Fruit fly (Drosophila melanogaster) whole organism, wandering third instar larva: Measurements from ENCODE around the gene CG5180.

Experiments used
- Abd-B ChIP-seq: fragments of >200 bp; optimal IDR thresholded peaks from 2 replicates; lab custom pipeline; 2017; ENCODE audit warnings: missing biosample characterization, missing genetic modification characterization
- CG32264 ChIP-seq: fragments of 200-800 bp; sonication (Bioruptor generic); optimal IDR thresholded peaks from 2 replicates; lab custom pipeline; 2016; ENCODE audit warnings: missing biosample characterization, missing genetic modification characterization
- CG9705 ChIP-seq: fragments of 200-800 bp; sonication (Bioruptor generic); optimal IDR thresholded peaks from 2 replicates; lab custom pipeline; 2018; ENCODE audit warnings: missing biosample characterization, mild to moderate bottlenecking, missing genetic modification characterization
- CrebA ChIP-seq: fragments of 200-800 bp; sonication (Bioruptor generic); optimal IDR thresholded peaks from 2 replicates; lab custom pipeline; 2016; ENCODE audit warnings: missing biosample characterization, mild to moderate bottlenecking, missing genetic modification characterization, borderline replicate concordance
- Dfd ChIP-seq: fragments of >200 bp; optimal IDR thresholded peaks from 2 replicates; lab custom pipeline; 2017; ENCODE audit warnings: missing biosample characterization, missing genetic modification characterization
- Dif ChIP-seq: fragments of 200-275, 200-300 bp; sonication (Bioruptor generic); optimal IDR thresholded peaks from 2 replicates; lab custom pipeline; 2018; ENCODE audit warnings: missing biosample characterization, missing genetic modification characterization; ENCODE audit not compliant: partially characterized antibody
- HLH106 ChIP-seq: fragments of 200-800 bp; optimal IDR thresholded peaks from 3 replicates; lab custom pipeline; 2019; ENCODE audit warnings: missing biosample characterization, mild to moderate bottlenecking, missing genetic modification characterization, moderate library complexity
- Hr78 ChIP-seq: fragments of >200 bp; optimal IDR thresholded peaks from 2 replicates; lab custom pipeline; 2017; ENCODE audit warnings: missing biosample characterization, missing genetic modification characterization
- Hr83 ChIP-seq: fragments of 200-300 bp; sonication (Bioruptor generic); optimal IDR thresholded peaks from 2 replicates; lab custom pipeline; 2016; ENCODE audit warnings: missing biosample characterization, mild to moderate bottlenecking, missing genetic modification characterization, moderate library complexity; ENCODE audit not compliant: poor library complexity, severe bottlenecking
- Jra ChIP-seq: sonication (Bioruptor generic); optimal IDR thresholded peaks from 2 replicates; lab custom pipeline; 2016; ENCODE audit warnings: missing biosample characterization, missing genetic modification characterization
- Myc ChIP-seq: fragments of >200 bp; optimal IDR thresholded peaks from 2 replicates; lab custom pipeline; 2017
- Rel ChIP-seq, 2 experiments: fragments of 200-800 bp; sonication (Bioruptor generic) in 1 of 2; optimal IDR thresholded peaks; 2 replicates in 1 of 2; 3 replicates in 1 of 2; lab custom pipeline; 2016 to 2019; ENCODE audit warnings: mild to moderate bottlenecking in 2 of 2, missing biosample characterization in 2 of 2, missing genetic modification characterization in 2 of 2, moderate library complexity in 1 of 2
- Sp1 ChIP-seq: fragments of 200-800 bp; sonication (Bioruptor generic); optimal IDR thresholded peaks from 3 replicates; lab custom pipeline; 2019; ENCODE audit warnings: missing biosample characterization, mild to moderate bottlenecking, missing genetic modification characterization, moderate library complexity
- Vsx2 ChIP-seq: fragments of 200-300, 225-300 bp; sonication (Bioruptor generic); optimal IDR thresholded peaks from 2 replicates; lab custom pipeline; 2018; ENCODE audit warnings: missing biosample characterization, missing genetic modification characterization; ENCODE audit not compliant: partially characterized antibody
- br ChIP-seq: fragments of 200-800 bp; sonication (Bioruptor generic); optimal IDR thresholded peaks from 2 replicates; lab custom pipeline; 2016; ENCODE audit warnings: missing biosample characterization, missing genetic modification characterization
- brk ChIP-seq: fragments of 200-800 bp; sonication (Bioruptor generic); optimal IDR thresholded peaks from 2 replicates; lab custom pipeline; 2016; ENCODE audit warnings: missing biosample characterization, mild to moderate bottlenecking, missing genetic modification characterization
- dl ChIP-seq, 2 experiments: fragments of 175-275, 200-275 bp in 1 of 2; fragments of 200-275 bp in 1 of 2; sonication (Bioruptor generic); optimal IDR thresholded peaks; lab custom pipeline; 2018; ENCODE audit warnings: mild to moderate bottlenecking in 2 of 2, missing biosample characterization in 2 of 2, missing genetic modification characterization in 2 of 2, moderate library complexity in 2 of 2; ENCODE audit not compliant: partially characterized antibody in 2 of 2, insufficient read depth in 1 of 2
- dsf ChIP-seq: sonication (Bioruptor generic); optimal IDR thresholded peaks from 2 replicates; lab custom pipeline; 2016; ENCODE audit warnings: missing biosample characterization, missing genetic modification characterization, borderline replicate concordance
- foxo ChIP-seq, 2 experiments: fragments of 200-800 bp; sonication (Bioruptor generic); optimal IDR thresholded peaks; 2 replicates in 1 of 2; 3 replicates in 1 of 2; lab custom pipeline; 2016 to 2017; ENCODE audit warnings: missing biosample characterization in 2 of 2, missing genetic modification characterization in 2 of 2
- fru ChIP-seq: fragments of 200-800 bp; sonication (Bioruptor generic); optimal IDR thresholded peaks from 3 replicates; lab custom pipeline; 2016; ENCODE audit warnings: missing biosample characterization, mild to moderate bottlenecking, missing genetic modification characterization
- h ChIP-seq: fragments of 200-800 bp; sonication (Bioruptor generic); optimal IDR thresholded peaks from 3 replicates; lab custom pipeline; 2016; ENCODE audit warnings: missing biosample characterization, mild to moderate bottlenecking, missing genetic modification characterization
- lola ChIP-seq: fragments of >200 bp; optimal IDR thresholded peaks from 2 replicates; lab custom pipeline; 2017; ENCODE audit warnings: missing biosample characterization, missing genetic modification characterization
- pan ChIP-seq: fragments of >200 bp; optimal IDR thresholded peaks from 2 replicates; lab custom pipeline; 2017
- psq ChIP-seq: fragments of 200-800 bp; sonication (Bioruptor generic); optimal IDR thresholded peaks from 3 replicates; lab custom pipeline; 2017; ENCODE audit warnings: missing biosample characterization, mild to moderate bottlenecking, missing genetic modification characterization, moderate library complexity
- rgr ChIP-seq: fragments of 200-800 bp; sonication (Bioruptor generic); optimal IDR thresholded peaks from 3 replicates; lab custom pipeline; 2016; ENCODE audit warnings: missing biosample characterization, mild to moderate bottlenecking, missing genetic modification characterization
- sage ChIP-seq: fragments of 200-800 bp; sonication (Bioruptor generic); optimal IDR thresholded peaks from 2 replicates; lab custom pipeline; 2016; ENCODE audit warnings: missing biosample characterization, mild to moderate bottlenecking, missing genetic modification characterization
- sv ChIP-seq: fragments of 200-800 bp; sonication (Bioruptor generic); optimal IDR thresholded peaks from 3 replicates; lab custom pipeline; 2016; ENCODE audit warnings: missing biosample characterization, missing genetic modification characterization
- usp ChIP-seq: fragments of >200 bp; optimal IDR thresholded peaks from 2 replicates; lab custom pipeline; 2017; ENCODE audit warnings: missing biosample characterization, missing genetic modification characterization
- woc ChIP-seq: sonication (Bioruptor generic); optimal IDR thresholded peaks from 2 replicates; lab custom pipeline; 2016; ENCODE audit warnings: missing biosample characterization, mild to moderate bottlenecking, missing genetic modification characterization

CG5180 gene

DNA sequence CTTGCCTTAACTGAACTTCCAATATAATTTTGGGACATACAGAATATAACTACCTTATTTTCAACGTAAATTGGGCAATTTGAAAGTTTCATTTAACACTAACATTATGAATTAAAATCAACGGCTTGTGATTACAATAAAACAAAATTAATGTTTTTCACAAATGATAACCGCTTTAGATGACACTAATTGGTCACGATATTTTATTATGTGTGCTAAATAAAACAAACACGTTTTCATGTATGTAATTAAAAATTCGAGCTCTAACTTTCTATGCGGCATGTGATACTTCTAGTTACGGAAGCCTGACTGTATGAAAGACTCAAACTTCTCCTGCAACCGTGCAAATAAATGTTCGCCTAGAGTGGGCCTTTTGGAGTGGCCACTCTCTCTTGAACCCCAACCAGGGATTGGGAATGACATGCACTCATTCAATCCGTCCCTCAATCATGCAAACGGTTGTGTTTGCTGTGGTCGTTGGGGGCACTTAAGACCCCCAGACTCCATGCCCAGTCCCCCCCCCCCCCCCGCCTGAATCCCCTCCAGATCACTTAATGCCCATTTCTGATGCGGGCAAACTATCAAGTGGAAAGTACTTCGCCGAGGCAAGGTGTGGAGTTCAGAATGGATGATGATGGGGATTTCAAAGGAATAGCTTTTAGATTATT lies 37.5 kb downstream of the CG5180 start:
- no peak for TF ChIP-seq br (GFP tag; lab: Kevin White, UChicago)
- TF ChIP-seq woc (GFP tag; lab: Kevin White, UChicago) = no peak
- no peak for TF ChIP-seq Myc

DNA sequence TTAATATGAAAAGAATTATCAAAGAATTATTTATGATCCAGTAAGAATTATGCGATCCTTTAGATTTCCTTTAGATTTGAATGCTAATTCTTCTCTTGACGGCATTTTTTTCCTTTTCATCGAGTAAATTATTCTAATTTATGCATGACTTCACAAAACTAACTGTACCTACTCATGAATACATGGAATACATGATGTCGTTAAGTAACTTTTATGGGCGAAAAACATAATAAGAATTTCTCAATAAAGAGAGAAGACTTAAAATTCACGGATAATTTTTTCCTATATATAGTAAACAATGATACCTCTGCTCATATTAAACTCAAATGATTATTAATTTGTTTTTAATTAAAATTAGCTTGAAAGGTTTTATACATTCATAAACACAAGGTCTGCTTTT lies 38.2 kb downstream of the CG5180 start:
- TF ChIP-seq brk (GFP tag; lab: Kevin White, UChicago) (no peak), pan (lab: Kevin White, UChicago) (no peak), Dfd (GFP tag; lab: Kevin White, UChicago) (no peak), psq (no peak), sage (GFP tag; lab: Kevin White, UChicago) (no peak), HLH106 (tag; lab: Kevin White, UChicago) (no peak)

DNA sequence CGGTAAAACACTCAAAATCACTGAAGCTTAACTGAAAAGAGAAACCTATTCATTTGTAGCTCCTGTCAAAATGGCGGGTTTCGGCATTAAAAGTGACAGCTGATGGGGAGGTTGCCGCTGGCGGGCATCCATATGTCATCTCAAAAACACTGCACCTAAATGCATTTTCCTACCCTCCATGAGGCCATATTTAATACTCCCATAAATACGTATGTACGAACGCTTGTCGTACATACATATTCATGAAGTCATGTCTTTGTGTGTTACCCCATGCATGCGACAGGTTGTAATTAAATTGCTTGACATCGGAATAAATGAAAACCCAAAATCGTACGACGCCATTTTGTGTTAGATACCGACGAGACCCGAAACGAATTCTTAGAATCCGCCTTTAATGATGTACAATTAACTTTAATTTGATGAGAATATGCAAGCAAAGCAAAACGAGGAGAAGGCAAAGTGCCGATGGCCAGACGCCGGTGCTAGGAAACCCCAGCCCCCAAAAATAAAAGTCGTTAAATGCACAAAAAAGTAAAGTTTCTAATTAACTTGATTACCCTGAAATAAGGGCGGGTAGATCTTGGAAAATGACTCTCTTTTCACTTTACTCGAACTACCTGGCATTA lies 38.7 kb downstream of the CG5180 start:
- no peak for TF ChIP-seq dsf
- no peak for TF ChIP-seq Sp1 (GFP tag; lab: Kevin White, UChicago)
- TF ChIP-seq CG32264 (GFP tag; lab: Kevin White, UChicago) = no peak
- TF ChIP-seq Hr78 (GFP tag; lab: Kevin White, UChicago) = no peak
- TF ChIP-seq sage (GFP tag; lab: Kevin White, UChicago) = no peak
- no peak for TF ChIP-seq lola (GFP tag; lab: Kevin White, UChicago)
- TF ChIP-seq, all 38 proteins: peak for 0

DNA sequence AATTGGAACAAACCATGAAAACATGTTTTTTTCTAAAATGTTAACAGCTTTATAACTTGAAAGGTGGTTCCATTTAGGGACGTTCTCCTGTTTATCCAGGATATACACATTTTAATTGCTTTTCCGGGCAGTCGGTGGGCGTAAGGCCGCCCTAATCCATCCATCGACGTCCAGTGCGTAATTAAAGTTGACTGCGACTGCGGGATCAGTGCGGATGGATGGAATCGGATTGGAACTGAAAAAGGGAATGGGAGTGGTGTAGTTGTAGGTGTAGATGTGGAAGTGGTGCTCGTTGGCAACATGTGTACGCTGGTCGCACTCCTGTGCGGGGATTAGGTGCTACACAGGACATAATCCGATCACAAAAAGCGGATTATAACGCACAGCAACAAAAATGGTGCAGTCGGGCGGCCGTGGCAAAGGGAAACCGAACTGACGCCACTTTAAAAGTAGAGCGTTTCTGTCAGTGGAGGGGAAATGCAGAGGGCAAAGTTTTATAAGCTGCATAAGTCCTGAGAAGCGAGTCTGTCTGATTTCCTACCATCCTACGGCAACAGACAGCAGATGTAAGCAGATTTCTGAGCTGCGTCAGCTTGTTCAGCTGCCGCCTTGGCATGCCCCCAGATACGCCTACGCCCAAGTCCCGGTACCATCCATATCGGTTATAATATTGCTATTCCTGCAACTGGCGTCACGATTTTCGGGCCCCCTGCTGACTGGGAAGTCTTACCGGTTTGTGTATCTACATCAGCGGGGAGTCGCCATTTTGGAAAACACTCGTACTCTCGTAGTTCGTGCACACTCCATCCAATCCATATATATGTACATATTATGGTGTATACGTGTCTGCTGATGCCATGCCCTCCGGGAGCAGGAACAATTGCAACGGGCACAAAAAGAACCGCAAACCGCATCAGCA lies 39.9 kb downstream of the CG5180 start:
- TF ChIP-seq Abd-B (GFP tag; lab: Kevin White, UChicago) (no peak), sv (GFP tag; lab: Kevin White, UChicago) (no peak), Rel (GFP tag; optimal IDR thresholded peaks at IDR 0.05; lab: Kevin White, UChicago) (no peak), Rel (tag; optimal IDR thresholded peaks at IDR 0.05; lab: Kevin White, UChicago) (no peak), foxo (GFP tag; optimal IDR thresholded peaks at IDR 0.05; lab: Kevin White, UChicago) (no peak), br (GFP tag; lab: Kevin White, UChicago) (no peak), Dfd (GFP tag; lab: Kevin White, UChicago) (no peak), rgr (GFP tag; lab: Kevin White, UChicago) (no peak), Hr78 (GFP tag; lab: Kevin White, UChicago) (no peak), lola (GFP tag; lab: Kevin White, UChicago) (no peak), Myc (no peak), fru (GFP tag; lab: Kevin White, UChicago) (no peak), usp (no peak)
- TF ChIP-seq, all 38 proteins: peak for 0

DNA sequence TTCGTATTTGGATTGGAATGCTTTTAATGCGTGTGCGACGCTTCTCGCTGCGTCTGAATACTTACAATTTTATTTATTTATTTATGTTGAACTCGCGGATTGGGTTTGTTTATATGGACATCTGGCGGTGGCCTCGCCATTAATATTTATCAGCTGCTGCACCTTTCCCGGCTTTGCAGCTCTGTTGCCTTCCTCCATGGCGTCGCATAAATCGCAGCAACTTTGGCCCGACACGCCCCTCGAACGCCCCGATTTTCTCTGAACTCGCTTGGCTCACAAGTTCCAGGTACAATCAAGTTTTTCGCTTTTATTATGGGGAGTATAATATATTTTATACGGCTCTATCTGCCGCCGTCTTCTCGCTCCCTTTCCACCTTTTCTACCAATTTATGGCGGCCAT lies 42.4 kb downstream of the CG5180 start:
- no peak for TF ChIP-seq dl (GFP tag; optimal IDR thresholded peaks at IDR 0.05; lab: Kevin White, UChicago; ENCODE audit: insufficient read depth in 1 of 2, partially characterized antibody in 2 of 2)
- no peak for TF ChIP-seq h
- no peak for TF ChIP-seq pan (lab: Kevin White, UChicago)
- no peak for TF ChIP-seq CG9705
- no peak for TF ChIP-seq Rel (GFP tag; optimal IDR thresholded peaks at IDR 0.05; lab: Kevin White, UChicago)
- no peak for TF ChIP-seq Rel (tag; optimal IDR thresholded peaks at IDR 0.05; lab: Kevin White, UChicago)
- TF ChIP-seq sage (GFP tag; lab: Kevin White, UChicago) = no peak
- no peak for TF ChIP-seq CG32264 (GFP tag; lab: Kevin White, UChicago)
- TF ChIP-seq Jra = no peak
- no peak for TF ChIP-seq CrebA (GFP tag; lab: Kevin White, UChicago)
- TF ChIP-seq Dif (GFP tag; lab: Kevin White, UChicago) = no peak
- no peak for TF ChIP-seq rgr (GFP tag; lab: Kevin White, UChicago)
- no peak for TF ChIP-seq Hr83
- no peak for TF ChIP-seq foxo (GFP tag; optimal IDR thresholded peaks at IDR 0.05; lab: Kevin White, UChicago)
- no peak for TF ChIP-seq br (GFP tag; lab: Kevin White, UChicago)
- TF ChIP-seq fru (GFP tag; lab: Kevin White, UChicago) = no peak
- no peak for TF ChIP-seq Vsx2 (GFP tag; lab: Kevin White, UChicago)
